ENCODE assay signal across 1 fruit fly cellular context in the genomic region with DNA sequence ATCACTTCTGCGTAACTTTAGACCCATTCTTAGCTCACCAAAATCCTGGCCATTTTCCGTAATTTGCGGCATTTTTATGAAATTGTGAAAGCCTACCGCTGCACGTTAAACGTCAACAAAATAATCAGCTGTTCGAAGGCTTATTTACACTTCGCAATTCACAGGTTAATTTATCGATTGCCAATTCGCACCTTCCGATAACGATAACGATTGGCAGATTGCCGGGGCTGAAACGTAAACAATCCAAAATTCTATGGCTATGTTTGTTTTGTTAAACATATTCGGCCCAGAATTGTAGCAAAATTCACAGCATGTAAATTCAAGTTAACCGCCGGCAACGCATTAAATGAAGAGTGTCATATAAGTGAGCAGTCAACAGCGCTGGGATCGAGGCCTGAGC.
TF ChIP-seq lines count a peak whose summit lies in the region.

Gene eIF2Balpha (minus strand): TSS at position 133 of the 400 bp plus-strand sequence.
Gene Vps13B (plus strand): TSS at position 223 of the 400 bp plus-strand sequence.

TF ChIP-seq in whole organism, embryonic, 481 proteins besides CTCF, POLR2A, EP300 and RAD21 (continued from another document and continues in another):
- TF ChIP-seq MBD-R2 (GFP tag; IDR thresholded peaks at IDR 0.05; lab: Robert Waterston, UW) = peak; percentile 98
- no peak for TF ChIP-seq dysf (GFP tag; IDR thresholded peaks at IDR 0.05; lab: Robert Waterston, UW)
- no peak for TF ChIP-seq CG15514 (GFP tag; optimal IDR thresholded peaks at IDR 0.05; lab: Kevin White, UChicago)
- TF ChIP-seq cwo (GFP tag; optimal IDR thresholded peaks at IDR 0.05; lab: Kevin White, UChicago) = no peak
- no peak for TF ChIP-seq CG3065 (GFP tag; optimal IDR thresholded peaks at IDR 0.05; lab: Kevin White, UChicago)
- no peak for TF ChIP-seq Atf-2 (GFP tag; optimal IDR thresholded peaks at IDR 0.05; lab: Kevin White, UChicago)
- no peak for TF ChIP-seq E2f1 (GFP tag; IDR thresholded peaks at IDR 0.05; lab: Robert Waterston, UW)
- TF ChIP-seq CG31365 (tag; optimal IDR thresholded peaks at IDR 0.05; lab: Kevin White, UChicago) = no peak
- TF ChIP-seq CG5180 (GFP tag; optimal IDR thresholded peaks at IDR 0.05; lab: Kevin White, UChicago) = no peak
- TF ChIP-seq h (optimal IDR thresholded peaks at IDR 0.05; lab: Kevin White, UChicago) = no peak
- no peak for TF ChIP-seq CG4820 (GFP tag; optimal IDR thresholded peaks at IDR 0.05; lab: Kevin White, UChicago)
- TF ChIP-seq Bteb2 (GFP tag; optimal IDR thresholded peaks at IDR 0.05; lab: Kevin White, UChicago) = no peak
- TF ChIP-seq CG4328 (GFP tag; optimal IDR thresholded peaks at IDR 0.05; lab: Kevin White, UChicago) = no peak
- no peak for TF ChIP-seq CG14710 (tag; optimal IDR thresholded peaks at IDR 0.05; lab: Kevin White, UChicago)
- peak; percentile 32; the same call in 1 of the 2 replicates for TF ChIP-seq H2.0 (GFP tag; IDR thresholded peaks at IDR 0.05; lab: Robert Waterston, UW)
- TF ChIP-seq Mad (GFP tag; optimal IDR thresholded peaks at IDR 0.05; lab: Kevin White, UChicago) = no peak
- peak; percentile 29 for TF ChIP-seq CG2116 (GFP tag; optimal IDR thresholded peaks at IDR 0.05; lab: Kevin White, UChicago)
- TF ChIP-seq Side (GFP tag; optimal IDR thresholded peaks at IDR 0.05; lab: Kevin White, UChicago) = no peak
- no peak for TF ChIP-seq GATAe (GFP tag; conservative IDR thresholded peaks at IDR 0.05; lab: Robert Waterston, UW)
- TF ChIP-seq HLH4C (GFP tag; IDR thresholded peaks at IDR 0.05; lab: Robert Waterston, UW; ENCODE audit: partially characterized antibody) = peak; percentile 94
- no peak for TF ChIP-seq chm (GFP tag; IDR thresholded peaks at IDR 0.05; lab: Robert Waterston, UW)
- TF ChIP-seq Hr51 (GFP tag; optimal IDR thresholded peaks at IDR 0.05; lab: Kevin White, UChicago) = no peak
- no peak for TF ChIP-seq ac (GFP tag; optimal IDR thresholded peaks at IDR 0.05; lab: Kevin White, UChicago)
- TF ChIP-seq Nf-YB (GFP tag; optimal IDR thresholded peaks at IDR 0.05; lab: Kevin White, UChicago) = no peak
- no peak for TF ChIP-seq Oli (tag; optimal IDR thresholded peaks at IDR 0.05; lab: Kevin White, UChicago)
- TF ChIP-seq CG3163 (GFP tag; optimal IDR thresholded peaks at IDR 0.05; lab: Kevin White, UChicago) = no peak
- TF ChIP-seq fd102C (GFP tag; optimal IDR thresholded peaks at IDR 0.05; lab: Kevin White, UChicago) = no peak
- no peak for TF ChIP-seq CG9797 (GFP tag; optimal IDR thresholded peaks at IDR 0.05; lab: Kevin White, UChicago)
- peak; percentile 35; the same call in 1 of the 3 replicates for TF ChIP-seq so (GFP tag; IDR thresholded peaks at IDR 0.05; lab: Robert Waterston, UW)
- no peak for TF ChIP-seq D19B (GFP tag; optimal IDR thresholded peaks at IDR 0.05; lab: Kevin White, UChicago)
- TF ChIP-seq CG14050 (GFP tag; IDR thresholded peaks at IDR 0.05; lab: Robert Waterston, UW) = no peak
- 0 out of 3 replicates have a peak, but pooled peaks have one; percentile 35 for TF ChIP-seq Optix (GFP tag; IDR thresholded peaks at IDR 0.05; lab: Robert Waterston, UW)
- no peak for TF ChIP-seq Hey (tag; optimal IDR thresholded peaks at IDR 0.05; lab: Kevin White, UChicago)
- 0 out of 2 replicates have a peak, but pooled peaks have one; percentile 23 for TF ChIP-seq CG3847 (GFP tag; IDR thresholded peaks at IDR 0.05; lab: Robert Waterston, UW)
- TF ChIP-seq ems (GFP tag; optimal IDR thresholded peaks at IDR 0.05; lab: Kevin White, UChicago) = no peak
- TF ChIP-seq CG30431 (GFP tag; optimal IDR thresholded peaks at IDR 0.05; lab: Kevin White, UChicago) = no peak
- no peak for TF ChIP-seq aop (GFP tag; IDR thresholded peaks at IDR 0.05; lab: Robert Waterston, UW)
- TF ChIP-seq phol (tag; optimal IDR thresholded peaks at IDR 0.05; lab: Kevin White, UChicago) = no peak
- 0 out of 2 replicates have a peak, but pooled peaks have one; percentile 19 for TF ChIP-seq wor (GFP tag; IDR thresholded peaks at IDR 0.05; lab: Robert Waterston, UW)
- 0 out of 2 replicates have a peak, but pooled peaks have one; percentile 15 for TF ChIP-seq CG2129 (GFP tag; IDR thresholded peaks at IDR 0.05; lab: Robert Waterston, UW; ENCODE audit: partially characterized antibody)
- no peak for TF ChIP-seq vvl (GFP tag; IDR thresholded peaks at IDR 0.05; lab: Robert Waterston, UW)
- TF ChIP-seq lmd (GFP tag; IDR thresholded peaks at IDR 0.05; lab: Robert Waterston, UW) = no peak
- no peak for TF ChIP-seq CG1603 (tag; optimal IDR thresholded peaks at IDR 0.05; lab: Kevin White, UChicago)
- no peak for TF ChIP-seq Adf1 (GFP tag; IDR thresholded peaks at IDR 0.05; lab: Robert Waterston, UW)
- TF ChIP-seq Ssrp (tag; optimal IDR thresholded peaks at IDR 0.05; lab: Kevin White, UChicago) = no peak
- no peak for TF ChIP-seq slbo (GFP tag; IDR thresholded peaks at IDR 0.05; lab: Robert Waterston, UW)
- TF ChIP-seq CG15696 (tag; optimal IDR thresholded peaks at IDR 0.05; lab: Kevin White, UChicago) = no peak
- no peak for TF ChIP-seq tup (GFP tag; optimal IDR thresholded peaks at IDR 0.05; lab: Kevin White, UChicago)
- no peak for TF ChIP-seq D (optimal IDR thresholded peaks at IDR 0.05; lab: Kevin White, UChicago)
- TF ChIP-seq D (GFP tag; optimal IDR thresholded peaks at IDR 0.05; lab: Kevin White, UChicago) = no peak
- TF ChIP-seq pzg (GFP tag; optimal IDR thresholded peaks at IDR 0.05; lab: Kevin White, UChicago) = peak; percentile 69
- no peak for TF ChIP-seq Nf-YA (GFP tag; IDR thresholded peaks at IDR 0.05; lab: Robert Waterston, UW)
- no peak for TF ChIP-seq dati (GFP tag; IDR thresholded peaks at IDR 0.05; lab: Robert Waterston, UW)
- no peak for TF ChIP-seq gsb (GFP tag; IDR thresholded peaks at IDR 0.05; lab: Robert Waterston, UW)
- TF ChIP-seq Fer3 (tag; optimal IDR thresholded peaks at IDR 0.05; lab: Kevin White, UChicago) = no peak
- no peak for TF ChIP-seq CG34376 (GFP tag; optimal IDR thresholded peaks at IDR 0.05; lab: Kevin White, UChicago)
- 0 out of 2 replicates have a peak, but pooled peaks have one; percentile 39 for TF ChIP-seq Oaz (GFP tag; IDR thresholded peaks at IDR 0.05; lab: Robert Waterston, UW)
- no peak for TF ChIP-seq dmrt11E (tag; optimal IDR thresholded peaks at IDR 0.05; lab: Kevin White, UChicago)
- no peak for TF ChIP-seq Lpt (GFP tag; optimal IDR thresholded peaks at IDR 0.05; lab: Kevin White, UChicago)
- TF ChIP-seq cg (GFP tag; optimal IDR thresholded peaks at IDR 0.05; lab: Kevin White, UChicago) = no peak
- no peak for TF ChIP-seq CG8924 (tag; optimal IDR thresholded peaks at IDR 0.05; lab: Kevin White, UChicago)
- TF ChIP-seq CG18011 (GFP tag; optimal IDR thresholded peaks at IDR 0.05; lab: Kevin White, UChicago) = no peak
- no peak for TF ChIP-seq sisA (GFP tag; IDR thresholded peaks at IDR 0.05; lab: Robert Waterston, UW)
- no peak for TF ChIP-seq CG7839 (tag; optimal IDR thresholded peaks at IDR 0.05; lab: Kevin White, UChicago)
- TF ChIP-seq Usf (GFP tag; optimal IDR thresholded peaks at IDR 0.05; lab: Kevin White, UChicago) = no peak
- TF ChIP-seq ken (GFP tag; IDR thresholded peaks at IDR 0.05; lab: Robert Waterston, UW) = no peak
- TF ChIP-seq CG3726 (GFP tag; IDR thresholded peaks at IDR 0.05; lab: Robert Waterston, UW) = no peak
- no peak for TF ChIP-seq CG14441 (GFP tag; IDR thresholded peaks at IDR 0.05; lab: Robert Waterston, UW)
- TF ChIP-seq Bgb (GFP tag; IDR thresholded peaks at IDR 0.05; lab: Robert Waterston, UW; ENCODE audit: partially characterized antibody) = peak; percentile 95
- no peak for TF ChIP-seq danr (GFP tag; IDR thresholded peaks at IDR 0.05; lab: Robert Waterston, UW)
- no peak for TF ChIP-seq salm (tag; optimal IDR thresholded peaks at IDR 0.05; lab: Kevin White, UChicago)
- TF ChIP-seq crc (GFP tag; optimal IDR thresholded peaks at IDR 0.05; lab: Kevin White, UChicago) = no peak
- peak; percentile 53; the same call in 1 of the 3 replicates for TF ChIP-seq vnd (GFP tag; IDR thresholded peaks at IDR 0.05; lab: Robert Waterston, UW; ENCODE audit: partially characterized antibody)
- TF ChIP-seq CG17612 (GFP tag; IDR thresholded peaks at IDR 0.05; lab: Robert Waterston, UW) = no peak
- TF ChIP-seq Poxn (GFP tag; IDR thresholded peaks at IDR 0.05; lab: Robert Waterston, UW) = no peak
- TF ChIP-seq BEAF-32 (GFP tag; optimal IDR thresholded peaks at IDR 0.05; lab: Kevin White, UChicago) = peak; percentile 8
- no peak for TF ChIP-seq CG12236 (GFP tag; optimal IDR thresholded peaks at IDR 0.05; lab: Kevin White, UChicago)
- TF ChIP-seq cas (GFP tag; IDR thresholded peaks at IDR 0.05; lab: Robert Waterston, UW) = no peak
- TF ChIP-seq CG6683 (GFP tag; optimal IDR thresholded peaks at IDR 0.05; lab: Kevin White, UChicago) = no peak
- no peak for TF ChIP-seq CG17385 (GFP tag; optimal IDR thresholded peaks at IDR 0.05; lab: Kevin White, UChicago)
- TF ChIP-seq Mrtf (GFP tag; IDR thresholded peaks at IDR 0.05; lab: Robert Waterston, UW) = no peak
- no peak for TF ChIP-seq CG2202 (tag; optimal IDR thresholded peaks at IDR 0.05; lab: Kevin White, UChicago)
- TF ChIP-seq Xbp1 (GFP tag; optimal IDR thresholded peaks at IDR 0.05; lab: Kevin White, UChicago) = no peak
- no peak for TF ChIP-seq CG10543 (GFP tag; optimal IDR thresholded peaks at IDR 0.05; lab: Kevin White, UChicago)
- TF ChIP-seq stc (GFP tag; IDR thresholded peaks at IDR 0.05; lab: Robert Waterston, UW) = no peak
- TF ChIP-seq CG15601 (tag; optimal IDR thresholded peaks at IDR 0.05; lab: Kevin White, UChicago) = no peak
- 0 out of 2 replicates have a peak, but pooled peaks have one; percentile 33 for TF ChIP-seq Atf6 (GFP tag; IDR thresholded peaks at IDR 0.05; lab: Robert Waterston, UW)
- no peak for TF ChIP-seq Hr3 (GFP tag; optimal IDR thresholded peaks at IDR 0.05; lab: Kevin White, UChicago)
- TF ChIP-seq ci (GFP tag; IDR thresholded peaks at IDR 0.05; lab: Robert Waterston, UW) = peak; percentile 40; the same call in 1 of the 3 replicates
- TF ChIP-seq ato (GFP tag; IDR thresholded peaks at IDR 0.05; lab: Robert Waterston, UW; ENCODE audit: partially characterized antibody) = peak; percentile 87
- no peak for TF ChIP-seq mam (GFP tag; optimal IDR thresholded peaks at IDR 0.05; lab: Kevin White, UChicago)
- TF ChIP-seq btn (GFP tag; optimal IDR thresholded peaks at IDR 0.05; lab: Kevin White, UChicago) = no peak
- TF ChIP-seq CG4404 (GFP tag; IDR thresholded peaks at IDR 0.05; lab: Robert Waterston, UW) = no peak
- peak; percentile 70 for TF ChIP-seq Scr (GFP tag; IDR thresholded peaks at IDR 0.05; lab: Robert Waterston, UW; ENCODE audit: partially characterized antibody)
- no peak for TF ChIP-seq caup (GFP tag; optimal IDR thresholded peaks at IDR 0.05; lab: Kevin White, UChicago; ENCODE audit: severe bottlenecking)
- no peak for TF ChIP-seq lilli (GFP tag; optimal IDR thresholded peaks at IDR 0.05; lab: Kevin White, UChicago)
- no peak for TF ChIP-seq esg (GFP tag; conservative IDR thresholded peaks at IDR 0.05; lab: Robert Waterston, UW)
- no peak for TF ChIP-seq yki (optimal IDR thresholded peaks at IDR 0.05; lab: Kevin White, UChicago)
- peak; percentile 18 for TF ChIP-seq gfzf (GFP tag; optimal IDR thresholded peaks at IDR 0.05; lab: Kevin White, UChicago)
- no peak for TF ChIP-seq YL-1 (GFP tag; optimal IDR thresholded peaks at IDR 0.05; lab: Kevin White, UChicago)
- no peak for TF ChIP-seq pan (optimal IDR thresholded peaks at IDR 0.05; lab: Kevin White, UChicago)
- no peak for TF ChIP-seq pan (GFP tag; optimal IDR thresholded peaks at IDR 0.05 in 1 of 2, IDR thresholded peaks at IDR 0.05 in 1 of 2)
- no peak for TF ChIP-seq trem (tag; optimal IDR thresholded peaks at IDR 0.05; lab: Kevin White, UChicago)
- TF ChIP-seq tin (GFP tag; optimal IDR thresholded peaks at IDR 0.05; lab: Kevin White, UChicago) = no peak
- no peak for TF ChIP-seq jigr1 (GFP tag; IDR thresholded peaks at IDR 0.05; lab: Robert Waterston, UW)
- no peak for TF ChIP-seq pfk (GFP tag; optimal IDR thresholded peaks at IDR 0.05; lab: Kevin White, UChicago)
- TF ChIP-seq Tbp (GFP tag; optimal IDR thresholded peaks at IDR 0.05; lab: Kevin White, UChicago) = no peak
- no peak for TF ChIP-seq dimm (GFP tag; IDR thresholded peaks at IDR 0.05; lab: Robert Waterston, UW)
- no peak for TF ChIP-seq Doc2 (GFP tag; IDR thresholded peaks at IDR 0.05; lab: Robert Waterston, UW)
- TF ChIP-seq Awh (GFP tag; IDR thresholded peaks at IDR 0.05; lab: Robert Waterston, UW) = no peak
- no peak for TF ChIP-seq Blimp-1 (GFP tag; optimal IDR thresholded peaks at IDR 0.05; lab: Kevin White, UChicago)
- TF ChIP-seq CG8388 (GFP tag; optimal IDR thresholded peaks at IDR 0.05; lab: Kevin White, UChicago) = no peak
- no peak for TF ChIP-seq HmgZ (tag; optimal IDR thresholded peaks at IDR 0.05; lab: Kevin White, UChicago)
- no peak for TF ChIP-seq CG8478 (optimal IDR thresholded peaks at IDR 0.05; lab: Kevin White, UChicago)
- no peak for TF ChIP-seq lab (GFP tag; optimal IDR thresholded peaks at IDR 0.05; lab: Kevin White, UChicago)
- TF ChIP-seq Dip3 (GFP tag; optimal IDR thresholded peaks at IDR 0.05; lab: Kevin White, UChicago) = no peak
- no peak for TF ChIP-seq pita (GFP tag; optimal IDR thresholded peaks at IDR 0.05; lab: Kevin White, UChicago)
- no peak for TF ChIP-seq Med (GFP tag; lab: Kevin White, UChicago)
- TF ChIP-seq CG16815 (GFP tag; optimal IDR thresholded peaks at IDR 0.05; lab: Kevin White, UChicago) = no peak
- TF ChIP-seq ara (GFP tag; IDR thresholded peaks at IDR 0.05; lab: Robert Waterston, UW) = peak; percentile 36; the same call in 1 of the 2 replicates
- TF ChIP-seq Elba2 (GFP tag; optimal IDR thresholded peaks at IDR 0.05; lab: Kevin White, UChicago) = no peak
- no peak for TF ChIP-seq CG7786 (GFP tag; optimal IDR thresholded peaks at IDR 0.05; lab: Kevin White, UChicago)
- no peak for TF ChIP-seq CG6254 (GFP tag; optimal IDR thresholded peaks at IDR 0.05; lab: Kevin White, UChicago)
- peak; percentile 66 for TF ChIP-seq unc-4 (GFP tag; IDR thresholded peaks at IDR 0.05; lab: Robert Waterston, UW; ENCODE audit: partially characterized antibody)
- no peak for TF ChIP-seq dpn (GFP tag; optimal IDR thresholded peaks at IDR 0.05; lab: Kevin White, UChicago)
- peak; percentile 80 for TF ChIP-seq bigmax (GFP tag; optimal IDR thresholded peaks at IDR 0.05; lab: Kevin White, UChicago)
- TF ChIP-seq Lim3 (GFP tag; IDR thresholded peaks at IDR 0.05; lab: Robert Waterston, UW) = no peak
- TF ChIP-seq NFAT (GFP tag; IDR thresholded peaks at IDR 0.05; lab: Robert Waterston, UW) = no peak
- no peak for TF ChIP-seq sqz (GFP tag; optimal IDR thresholded peaks at IDR 0.05; lab: Kevin White, UChicago)
- TF ChIP-seq cad (GFP tag; optimal IDR thresholded peaks at IDR 0.05; lab: Kevin White, UChicago) = no peak
- TF ChIP-seq gcm (GFP tag; optimal IDR thresholded peaks at IDR 0.05; lab: Kevin White, UChicago) = no peak
- TF ChIP-seq CHES-1-like (GFP tag; optimal IDR thresholded peaks at IDR 0.05; lab: Kevin White, UChicago) = no peak
